Worm (Caenorhabditis elegans) whole organism, young adult: ENCODE data around the gene nmr-2.

Source experiments
- B0019.2 ChIP-seq: fragments of 200-800 bp; sonication (Bioruptor generic); conservative IDR thresholded peaks from 2 replicates; pipeline ENCODE4 v1.3.6; 2022; ENCODE audit warnings: missing genetic modification reagents, missing genetic modification characterization, missing compliant biosample characterization
- B0035.1 ChIP-seq: sonication (generic microtip); optimal IDR thresholded peaks from 2 replicates; lab custom pipeline; 2016; ENCODE audit warnings: missing genetic modification characterization, mild to moderate bottlenecking, missing compliant biosample characterization, missing genotype, missing genetic modification reagents
- C17E4.6 ChIP-seq: fragments of 200-800 bp; sonication (Bioruptor generic); IDR thresholded peaks from 2 replicates; pipeline ENCODE4 v1.3.6; 2022; ENCODE audit warnings: missing genetic modification reagents, missing genetic modification characterization, missing compliant biosample characterization
- D2030.7 ChIP-seq: fragments of 200-800 bp; sonication (Bioruptor generic); IDR thresholded peaks from 2 replicates; pipeline ENCODE4 v1.3.6; 2022; ENCODE audit warnings: missing genetic modification reagents, missing genetic modification characterization, missing compliant biosample characterization
- F22D6.2 ChIP-seq: sonication (generic microtip); optimal IDR thresholded peaks from 2 replicates; lab custom pipeline; 2016; ENCODE audit warnings: mild to moderate bottlenecking, missing genetic modification characterization, missing compliant biosample characterization
- F37B4.10 ChIP-seq: fragments of 200-800 bp; sonication (Bioruptor generic); IDR thresholded peaks from 2 replicates; pipeline ENCODE4 v1.3.6; 2022; ENCODE audit warnings: missing genetic modification characterization, missing compliant biosample characterization
- F52B5.7 ChIP-seq: sonication (generic microtip); optimal IDR thresholded peaks from 2 replicates; lab custom pipeline; 2016; ENCODE audit warnings: mild to moderate bottlenecking, missing genetic modification characterization, missing compliant biosample characterization
- F57A8.1 ChIP-seq: fragments of 200-800 bp; sonication (Bioruptor generic); optimal IDR thresholded peaks from 2 replicates; lab custom pipeline; 2018; ENCODE audit warnings: mild to moderate bottlenecking, missing genetic modification characterization, moderate library complexity, missing compliant biosample characterization
- K12H6.12 ChIP-seq: fragments of 200-800 bp; sonication (Bioruptor generic); optimal IDR thresholded peaks from 2 replicates; lab custom pipeline; 2018; ENCODE audit warnings: mild to moderate bottlenecking, missing genetic modification characterization, missing compliant biosample characterization
- Y53F4B.3 ChIP-seq: fragments of 200-800 bp; sonication (Bioruptor generic); IDR thresholded peaks from 2 replicates; pipeline ENCODE4 v1.3.6; 2022; ENCODE audit warnings: missing genetic modification reagents, missing genetic modification characterization, missing compliant biosample characterization
- Y53G8AR.9 ChIP-seq: fragments of 200-800 bp; sonication (Bioruptor generic); conservative IDR thresholded peaks from 2 replicates; pipeline ENCODE4 v1.3.6; 2022; ENCODE audit warnings: missing genetic modification reagents, missing genetic modification characterization, missing compliant biosample characterization
- Y56A3A.18 ChIP-seq: fragments of 200-800 bp; sonication (Bioruptor generic); IDR thresholded peaks from 2 replicates; pipeline ENCODE4 v1.3.6; 2022; ENCODE audit warnings: missing genetic modification reagents, missing genetic modification characterization, missing compliant biosample characterization
- Y67H2A.10 ChIP-seq: fragments of 200-800 bp; sonication (Bioruptor generic); conservative IDR thresholded peaks from 2 replicates; pipeline ENCODE4 v1.3.6; 2022; ENCODE audit warnings: missing genetic modification reagents, missing genetic modification characterization, missing compliant biosample characterization
- Y79H2A.3 ChIP-seq: fragments of 200-800 bp; sonication (Bioruptor generic); conservative IDR thresholded peaks from 2 replicates; pipeline ENCODE4 v1.3.6; 2022; ENCODE audit warnings: missing genetic modification reagents, missing genetic modification characterization, missing compliant biosample characterization
- bed-1 ChIP-seq: fragments of 200-800 bp; sonication (Bioruptor generic); IDR thresholded peaks from 2 replicates; pipeline ENCODE4 v1.3.6; 2022; ENCODE audit warnings: missing genetic modification reagents, missing genetic modification characterization, missing compliant biosample characterization
- ceh-79 ChIP-seq: sonication (generic microtip); optimal IDR thresholded peaks from 2 replicates; lab custom pipeline; 2017; ENCODE audit warnings: mild to moderate bottlenecking, missing genetic modification characterization, missing compliant biosample characterization
- ceh-91 ChIP-seq: fragments of 200-800 bp; sonication (Bioruptor generic); IDR thresholded peaks from 2 replicates; pipeline ENCODE4 v1.3.6; 2022; ENCODE audit warnings: missing genetic modification reagents, missing genetic modification characterization, missing compliant biosample characterization
- chd-7 ChIP-seq: sonication (generic microtip); optimal IDR thresholded peaks from 2 replicates; lab custom pipeline; 2016; ENCODE audit warnings: mild to moderate bottlenecking, missing genetic modification characterization, moderate library complexity, missing compliant biosample characterization
- die-1 ChIP-seq: sonication (generic microtip); optimal IDR thresholded peaks from 2 replicates; lab custom pipeline; 2016; ENCODE audit warnings: missing genotype, mild to moderate bottlenecking, missing genetic modification characterization, missing compliant biosample characterization
- dox-1 ChIP-seq: fragments of 200-800 bp; sonication (Bioruptor generic); IDR thresholded peaks from 2 replicates; pipeline ENCODE4 v1.3.6; 2022; ENCODE audit warnings: missing genetic modification reagents, missing genetic modification characterization, missing compliant biosample characterization
- dpff-1 ChIP-seq: sonication (generic microtip); optimal IDR thresholded peaks from 2 replicates; lab custom pipeline; 2017; ENCODE audit warnings: mild to moderate bottlenecking, missing genetic modification characterization, missing compliant biosample characterization
- dpl-1 ChIP-seq: fragments of 150-350 bp; optimal IDR thresholded peaks from 2 replicates; lab custom pipeline; 2014; ENCODE audit warnings: missing biosample characterization, missing genetic modification reagents, missing genetic modification characterization
- efl-1 ChIP-seq: fragments of 150-350 bp; optimal IDR thresholded peaks from 2 replicates; lab custom pipeline; 2014; ENCODE audit warnings: missing biosample characterization, missing genetic modification reagents, missing genetic modification characterization
- egl-18 ChIP-seq: fragments of 200-800 bp; sonication (Bioruptor generic); IDR thresholded peaks from 2 replicates; pipeline ENCODE4 v1.3.6; 2022; ENCODE audit warnings: missing genetic modification reagents, missing genetic modification characterization, missing compliant biosample characterization
- egrh-3 ChIP-seq: fragments of 200-800 bp; sonication (Bioruptor generic); IDR thresholded peaks from 2 replicates; pipeline ENCODE4 v1.3.6; 2022; ENCODE audit warnings: missing genetic modification reagents, missing genetic modification characterization, missing compliant biosample characterization
- hlh-12 ChIP-seq: sonication (generic microtip); optimal IDR thresholded peaks from 2 replicates; lab custom pipeline; 2016; ENCODE audit warnings: missing genetic modification characterization, missing compliant biosample characterization
- hlh-26 ChIP-seq: fragments of 200-800 bp; sonication (Bioruptor generic); conservative IDR thresholded peaks from 2 replicates; pipeline ENCODE4 v1.3.6; 2022; ENCODE audit warnings: missing genetic modification reagents, missing genetic modification characterization, missing compliant biosample characterization
- hrde-1 ChIP-seq: sonication (generic microtip); optimal IDR thresholded peaks from 2 replicates; lab custom pipeline; 2016; ENCODE audit warnings: missing genetic modification characterization, mild to moderate bottlenecking, missing compliant biosample characterization, moderate library complexity, missing genotype, missing genetic modification reagents, borderline replicate concordance
- hsf-1 ChIP-seq: fragments of 200-800 bp; sonication (Bioruptor generic); IDR thresholded peaks from 2 replicates; pipeline ENCODE4 v1.3.6; 2022; ENCODE audit warnings: missing genetic modification reagents, missing genetic modification characterization, missing compliant biosample characterization
- madf-10 ChIP-seq: sonication (generic microtip); optimal IDR thresholded peaks from 2 replicates; lab custom pipeline; 2016; ENCODE audit warnings: mild to moderate bottlenecking, missing genetic modification characterization, missing compliant biosample characterization
- madf-6 ChIP-seq: fragments of 200-800 bp; sonication (Bioruptor generic); IDR thresholded peaks from 2 replicates; pipeline ENCODE4 v1.3.6; 2022; ENCODE audit warnings: missing genetic modification reagents, missing genetic modification characterization, missing compliant biosample characterization
- nhr-179 ChIP-seq: sonication (generic microtip); optimal IDR thresholded peaks from 2 replicates; lab custom pipeline; 2016; ENCODE audit warnings: mild to moderate bottlenecking, missing genetic modification characterization, missing compliant biosample characterization
- pbrm-1 ChIP-seq: fragments of 200-800 bp; sonication (Bioruptor generic); IDR thresholded peaks from 2 replicates; pipeline ENCODE4 v1.3.6; 2022; ENCODE audit warnings: missing genetic modification reagents, missing genetic modification characterization, missing compliant biosample characterization
- rec-8 ChIP-seq, 2 experiments: sonication (generic microtip); optimal IDR thresholded peaks; 2 replicates each; lab custom pipeline; 2016; ENCODE audit warnings: mild to moderate bottlenecking in 2 of 2, missing genetic modification characterization in 2 of 2, missing genetic modification reagents in 2 of 2, missing genotype in 2 of 2, missing biosample characterization in 1 of 2, missing compliant biosample characterization in 1 of 2, moderate library complexity in 1 of 2
- rpc-1 ChIP-seq, 2 experiments: fragments of 150-350 bp in 1 of 2; sonication (generic microtip) in 1 of 2; optimal IDR thresholded peaks; 2 replicates each; lab custom pipeline; 2014 to 2018; ENCODE audit warnings: missing biosample characterization in 1 of 2, missing genetic modification characterization in 1 of 2, missing genetic modification reagents in 1 of 2, missing genotype in 1 of 2
- sdz-38 ChIP-seq: sonication (generic microtip); optimal IDR thresholded peaks from 2 replicates; lab custom pipeline; 2016; ENCODE audit warnings: missing genotype, missing genetic modification characterization, missing compliant biosample characterization
- snpc-1.1 ChIP-seq: sonication (generic microtip); optimal IDR thresholded peaks from 2 replicates; lab custom pipeline; 2017; ENCODE audit warnings: missing genetic modification characterization, mild to moderate bottlenecking, missing compliant biosample characterization, antibody characterized with exemption, moderate library complexity, missing genotype, missing genetic modification reagents; ENCODE audit not compliant: insufficient read depth
- snpc-3.4 ChIP-seq: sonication (generic microtip); optimal IDR thresholded peaks from 2 replicates; lab custom pipeline; 2017; ENCODE audit warnings: missing genetic modification characterization, mild to moderate bottlenecking, missing compliant biosample characterization, antibody characterized with exemption, moderate library complexity, missing genotype, missing genetic modification reagents
- snpc-4 ChIP-seq, 5 experiments: fragments of 150-350 bp in 1 of 5; sonication (generic microtip) in 4 of 5; optimal IDR thresholded peaks; 2 replicates each; lab custom pipeline; 2014 to 2018; ENCODE audit warnings: missing genetic modification characterization in 5 of 5, missing biosample characterization in 3 of 5, antibody characterized with exemption in 2 of 5, mild to moderate bottlenecking in 2 of 5, missing compliant biosample characterization in 2 of 5, missing genotype in 2 of 5, moderate library complexity in 2 of 5, missing genetic modification reagents in 1 of 5
- tbx-9 ChIP-seq: sonication (generic microtip); optimal IDR thresholded peaks from 2 replicates; lab custom pipeline; 2016; ENCODE audit warnings: borderline replicate concordance, missing genetic modification characterization, inconsistent platforms, missing compliant biosample characterization
- unc-62 ChIP-seq: fragments of 150-350 bp; optimal IDR thresholded peaks from 2 replicates; lab custom pipeline; 2014; ENCODE audit warnings: missing biosample characterization, missing genetic modification reagents, missing genetic modification characterization
- xnd-1 ChIP-seq: sonication (generic microtip); optimal IDR thresholded peaks from 2 replicates; lab custom pipeline; 2016; ENCODE audit warnings: missing genotype, missing genetic modification reagents, missing genetic modification characterization, missing compliant biosample characterization
- ztf-22 ChIP-seq: fragments of 200-800 bp; sonication (Bioruptor generic); optimal IDR thresholded peaks from 2 replicates; lab custom pipeline; 2018; ENCODE audit warnings: mild to moderate bottlenecking, missing genetic modification characterization, moderate library complexity, missing compliant biosample characterization
- ztf-6 ChIP-seq: fragments of 200-800 bp; sonication (Bioruptor generic); IDR thresholded peaks from 2 replicates; pipeline ENCODE4 v1.3.6; 2022; ENCODE audit warnings: missing genetic modification reagents, missing genetic modification characterization, missing compliant biosample characterization

The nmr-2 gene

DNA sequence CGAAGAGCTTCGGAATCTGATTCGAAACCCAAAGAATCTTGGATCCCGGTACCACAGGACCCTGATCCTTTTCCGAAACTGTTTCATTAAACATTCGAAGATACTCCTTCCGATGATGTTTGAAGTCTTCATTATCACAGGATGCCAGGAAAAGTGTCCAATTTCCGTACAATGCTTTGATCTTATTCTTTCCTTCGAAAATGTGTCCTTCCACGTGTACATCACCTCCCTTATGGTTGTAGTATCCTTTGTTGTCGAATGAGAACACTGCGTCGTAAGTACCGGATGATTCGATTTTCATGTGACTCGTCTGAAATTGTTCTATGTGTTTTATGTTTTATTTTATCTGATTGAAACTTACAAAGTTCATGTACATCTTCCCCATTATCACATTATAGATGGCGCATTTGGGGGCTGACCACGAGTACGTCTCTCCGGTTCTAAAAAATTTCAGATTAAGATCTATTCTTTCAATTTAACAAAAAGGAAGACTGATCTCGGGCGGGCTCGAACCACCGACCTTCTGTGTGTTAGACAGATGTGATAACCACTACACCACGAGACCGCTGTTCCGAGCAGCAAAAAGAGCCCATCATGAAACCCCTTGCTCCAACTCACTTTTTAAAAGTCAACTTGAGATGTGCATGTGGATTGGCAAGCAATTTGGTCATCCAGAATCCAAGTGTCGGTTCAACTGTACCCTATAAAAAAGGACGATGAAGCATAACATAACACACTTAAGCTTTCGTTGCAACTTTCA lies 1.3 kb upstream of the nmr-2 start (continued):
- TF ChIP-seq ceh-79 (tag; lab: Kevin White, UChicago) (no peak), unc-62 (GFP tag; lab: Kevin White, UChicago) (no peak), snpc-4 (GFP tag; optimal IDR thresholded peaks at IDR 0.05; lab: Kevin White, UChicago) (no peak), snpc-4 (tag; optimal IDR thresholded peaks at IDR 0.05; lab: Kevin White, UChicago) (peak in 1 of 4 experiments; percentile 59), Y67H2A.10 (GFP tag; lab: Robert Waterston, UW) (no peak), D2030.7 (GFP tag; lab: Robert Waterston, UW) (no peak), pbrm-1 (peak; percentile 45; the same call in 1 of the 2 replicates), hrde-1 (tag; lab: Kevin White, UChicago) (no peak), Y56A3A.18 (no peak), hlh-26 (GFP tag; lab: Robert Waterston, UW) (no peak), nhr-179 (no peak), F22D6.2 (tag; lab: Kevin White, UChicago) (no peak), xnd-1 (no peak), egl-18 (GFP tag; lab: Robert Waterston, UW) (no peak), F52B5.7 (tag; lab: Kevin White, UChicago) (no peak), madf-10 (no peak), dox-1 (GFP tag; lab: Robert Waterston, UW) (0 out of 2 replicates have a peak, but pooled peaks have one; percentile 29)

- TF ChIP-seq snpc-1.1 (tag; lab: Kevin White, UChicago) (no peak), F57A8.1 (GFP tag; lab: Kevin White, UChicago) (no peak), C17E4.6 (no peak), Y79H2A.3 (GFP tag; lab: Robert Waterston, UW) (no peak), egl-18 (GFP tag; lab: Robert Waterston, UW) (no peak), ceh-91 (GFP tag; lab: Robert Waterston, UW) (no peak), ztf-22 (GFP tag; lab: Kevin White, UChicago) (no peak), rec-8 (tag; optimal IDR thresholded peaks at IDR 0.05; lab: Kevin White, UChicago) (no peak), hlh-12 (tag; lab: Kevin White, UChicago) (no peak), madf-10 (no peak), K12H6.12 (tag; lab: Kevin White, UChicago) (no peak), ztf-6 (no peak), madf-6 (GFP tag; lab: Robert Waterston, UW) (no peak), rpc-1 (optimal IDR thresholded peaks at IDR 0.05; lab: Kevin White, UChicago) (no peak), rpc-1 (tag; optimal IDR thresholded peaks at IDR 0.05; lab: Kevin White, UChicago) (no peak), Y53G8AR.9 (no peak), die-1 (tag; lab: Kevin White, UChicago) (no peak), efl-1 (GFP tag; lab: Kevin White, UChicago) (no peak), Y56A3A.18 (no peak)
Measured at ce11 chrV:15004800-15005199, 6.7 kb downstream of the nmr-2 start, which contains the start of gene hrde-2. TSS of gene hrde-2 (plus strand) at chrV:15005100.

- TF ChIP-seq F37B4.10: no peak
- TF ChIP-seq chd-7 (tag; lab: Kevin White, UChicago): peak; percentile 13
- TF ChIP-seq snpc-3.4 (tag; lab: Kevin White, UChicago): no peak
- TF ChIP-seq Y53F4B.3 (GFP tag; lab: Robert Waterston, UW): peak; percentile 27; the same call in 1 of the 2 replicates
- TF ChIP-seq egrh-3: no peak
- no peak for TF ChIP-seq bed-1
- TF ChIP-seq tbx-9 (tag; lab: Kevin White, UChicago): no peak
- no peak for TF ChIP-seq die-1 (tag; lab: Kevin White, UChicago)
- no peak for TF ChIP-seq dpff-1 (tag; lab: Kevin White, UChicago)
- TF ChIP-seq B0019.2 (GFP tag; lab: Robert Waterston, UW): peak; percentile 59; the same call in 1 of the 2 replicates
- no peak for TF ChIP-seq B0035.1 (tag; lab: Kevin White, UChicago)
- no peak for TF ChIP-seq sdz-38 (tag; lab: Kevin White, UChicago)
- TF ChIP-seq dpl-1 (GFP tag; lab: Kevin White, UChicago): peak; percentile 54
- peak; percentile 71 for TF ChIP-seq hsf-1 (GFP tag; lab: Robert Waterston, UW)
Measured at ce11 chrV:15002184-15002690, 9.2 kb downstream of the nmr-2 start, which contains the start of the genes fib-1 and mut-15. TSS of gene fib-1 (minus strand) at chrV:15002223. TSS of gene mut-15 (plus strand) at chrV:15002543.
